Worm (Caenorhabditis elegans) whole organism, L1 larva: ENCODE results near the gene dsh-1.

ENCODE experiments used
- C04F5.9 ChIP-seq: sonication (generic microtip); optimal IDR thresholded peaks from 2 replicates; lab custom pipeline; 2016; ENCODE audit warnings: missing genetic modification characterization, missing compliant biosample characterization
- C34B4.2 ChIP-seq: sonication (generic microtip); optimal IDR thresholded peaks from 2 replicates; lab custom pipeline; 2017; ENCODE audit warnings: mild to moderate bottlenecking, missing genetic modification characterization, missing compliant biosample characterization
- Y116A8C.19 ChIP-seq: sonication (generic microtip); optimal IDR thresholded peaks from 2 replicates; lab custom pipeline; 2016; ENCODE audit warnings: missing compliant biosample characterization, missing genetic modification characterization, borderline replicate concordance
- alr-1 ChIP-seq: fragments of 200-800 bp; sonication (Bioruptor generic); optimal IDR thresholded peaks from 2 replicates; lab custom pipeline; 2018; ENCODE audit warnings: borderline replicate concordance, mild to moderate bottlenecking, missing genetic modification characterization, missing compliant biosample characterization
- ama-1 ChIP-seq: fragments of 150-350 bp; optimal IDR thresholded peaks from 2 replicates; lab custom pipeline; 2014
- blmp-1 ChIP-seq: fragments of 150-350 bp; optimal IDR thresholded peaks from 2 replicates; lab custom pipeline; 2014; ENCODE audit warnings: missing biosample characterization, missing genetic modification characterization
- ceh-82 ChIP-seq, 3 experiments: fragments of 150-350 bp in 1 of 3; sonication (generic microtip) in 2 of 3; optimal IDR thresholded peaks; 2 replicates each; lab custom pipeline; 2014 to 2017; ENCODE audit warnings: missing biosample characterization in 3 of 3, missing genetic modification characterization in 3 of 3
- ceh-88 ChIP-seq: fragments of 200-800 bp; sonication (Bioruptor generic); IDR thresholded peaks from 2 replicates; pipeline ENCODE4 v1.3.6; 2022; ENCODE audit warnings: missing genetic modification characterization, missing compliant biosample characterization
- ceh-90 ChIP-seq: sonication (generic microtip); optimal IDR thresholded peaks from 2 replicates; lab custom pipeline; 2016; ENCODE audit warnings: missing genetic modification characterization, missing compliant biosample characterization
- ces-1 ChIP-seq: fragments of 150-350 bp; optimal IDR thresholded peaks from 2 replicates; lab custom pipeline; 2014; ENCODE audit warnings: missing biosample characterization, missing genetic modification reagents, missing genetic modification characterization
- dpl-1 ChIP-seq, 3 experiments: fragments of 150-350 bp in 2 of 3; sonication (generic microtip) in 1 of 3; optimal IDR thresholded peaks; 2 replicates each; lab custom pipeline; 2014 to 2017; ENCODE audit warnings: missing biosample characterization in 3 of 3, missing genetic modification characterization in 3 of 3, missing genetic modification reagents in 3 of 3
- dsc-1 ChIP-seq: sonication (generic microtip); optimal IDR thresholded peaks from 2 replicates; lab custom pipeline; 2016; ENCODE audit warnings: mild to moderate bottlenecking, missing genetic modification characterization, missing compliant biosample characterization
- efl-1 ChIP-seq, 4 experiments: fragments of 150-350 bp; optimal IDR thresholded peaks in 3 of 4; peaks in 1 of 4; 1 replicate in 1 of 4; 2 replicates in 3 of 4; lab custom pipeline; 2014; ENCODE audit warnings: missing biosample characterization in 2 of 4, missing genetic modification characterization in 2 of 4, missing genetic modification reagents in 2 of 4
- efl-3 ChIP-seq: fragments of 200-800 bp; sonication (Bioruptor generic); optimal IDR thresholded peaks from 2 replicates; lab custom pipeline; 2018; ENCODE audit warnings: mild to moderate bottlenecking, missing genetic modification characterization, missing compliant biosample characterization
- egl-13 ChIP-seq: sonication (generic microtip); optimal IDR thresholded peaks from 2 replicates; lab custom pipeline; 2016; ENCODE audit warnings: missing genotype, missing genetic modification reagents, missing genetic modification characterization, missing compliant biosample characterization
- egl-27 ChIP-seq, 2 experiments: fragments of 150-350 bp in 1 of 2; sonication (generic microtip); optimal IDR thresholded peaks; 3 replicates each; lab custom pipeline; 2017 to 2018; ENCODE audit warnings: missing biosample characterization in 2 of 2, missing genetic modification characterization in 2 of 2, missing genetic modification reagents in 2 of 2
- ets-5 ChIP-seq: fragments of 200-800 bp; sonication (Bioruptor generic); IDR thresholded peaks from 2 replicates; pipeline ENCODE4 v1.3.6; 2022; ENCODE audit warnings: missing genetic modification characterization, missing compliant biosample characterization
- fkh-10 ChIP-seq: sonication (generic microtip); optimal IDR thresholded peaks from 2 replicates; lab custom pipeline; 2017; ENCODE audit warnings: missing biosample characterization, missing genetic modification reagents, missing genetic modification characterization
- fkh-4 ChIP-seq: sonication (generic microtip); optimal IDR thresholded peaks from 2 replicates; lab custom pipeline; 2016; ENCODE audit warnings: missing compliant biosample characterization, missing genetic modification characterization, borderline replicate concordance
- fos-1 ChIP-seq: fragments of 150-350 bp; optimal IDR thresholded peaks from 2 replicates; lab custom pipeline; 2014; ENCODE audit warnings: missing biosample characterization, missing genetic modification characterization
- grh-1 ChIP-seq: fragments of 200-800 bp; sonication (Bioruptor generic); IDR thresholded peaks from 2 replicates; pipeline ENCODE4 v1.3.6; 2022; ENCODE audit warnings: missing genetic modification reagents, missing genetic modification characterization, missing compliant biosample characterization
- hlh-17 ChIP-seq: fragments of 200-800 bp; sonication (Bioruptor generic); optimal IDR thresholded peaks from 2 replicates; lab custom pipeline; 2018; ENCODE audit warnings: missing genetic modification characterization, mild to moderate bottlenecking, missing compliant biosample characterization, moderate library complexity, borderline replicate concordance
- hlh-4 ChIP-seq: sonication (generic microtip); optimal IDR thresholded peaks from 2 replicates; lab custom pipeline; 2016; ENCODE audit warnings: mild to moderate bottlenecking, missing genetic modification characterization, missing compliant biosample characterization
- hpl-2 ChIP-seq: fragments of 150-350 bp; optimal IDR thresholded peaks from 2 replicates; lab custom pipeline; 2014; ENCODE audit warnings: missing biosample characterization, missing genetic modification reagents, missing genetic modification characterization
- irx-1 ChIP-seq: sonication (generic microtip); optimal IDR thresholded peaks from 2 replicates; lab custom pipeline; 2016; ENCODE audit warnings: missing genetic modification characterization, missing compliant biosample characterization
- isw-1 ChIP-seq: fragments of 200-800 bp; sonication (Bioruptor generic); IDR thresholded peaks from 2 replicates; pipeline ENCODE4 v1.3.6; 2022; ENCODE audit warnings: missing genetic modification characterization, missing compliant biosample characterization
- lin-13 ChIP-seq: fragments of 150-350 bp; optimal IDR thresholded peaks from 2 replicates; lab custom pipeline; 2014; ENCODE audit warnings: missing biosample characterization, missing genetic modification reagents, missing genetic modification characterization
- lin-15B ChIP-seq: fragments of 150-350 bp; sonication (generic microtip); optimal IDR thresholded peaks from 3 replicates; lab custom pipeline; 2014; ENCODE audit warnings: missing biosample characterization, missing genetic modification characterization
- lin-35 ChIP-seq, 2 experiments: fragments of 150-350 bp; optimal IDR thresholded peaks; 2 replicates each; lab custom pipeline; 2014; ENCODE audit warnings: missing biosample characterization in 2 of 2, missing genetic modification characterization in 2 of 2, missing genetic modification reagents in 2 of 2
- lsy-2 ChIP-seq, 2 experiments: fragments of 150-350 bp; optimal IDR thresholded peaks; 2 replicates each; lab custom pipeline; 2014; ENCODE audit warnings: missing biosample characterization in 2 of 2, missing genetic modification characterization in 2 of 2
- mef-2 ChIP-seq: fragments of 150-350 bp; optimal IDR thresholded peaks from 2 replicates; lab custom pipeline; 2014; ENCODE audit warnings: missing biosample characterization, missing genetic modification characterization
- mep-1 ChIP-seq: fragments of 150-350 bp; optimal IDR thresholded peaks from 2 replicates; lab custom pipeline; 2014; ENCODE audit warnings: missing biosample characterization, missing genetic modification characterization
- nhr-19 ChIP-seq: fragments of 200-800 bp; sonication (Bioruptor generic); conservative IDR thresholded peaks from 2 replicates; pipeline ENCODE4 v1.3.6; 2022; ENCODE audit warnings: missing genetic modification characterization, missing compliant biosample characterization
- nhr-237 ChIP-seq: fragments of 150-350 bp; optimal IDR thresholded peaks from 2 replicates; lab custom pipeline; 2014; ENCODE audit warnings: missing biosample characterization, missing genetic modification characterization
- nhr-77 ChIP-seq: fragments of 150-350 bp; optimal IDR thresholded peaks from 2 replicates; lab custom pipeline; 2014; ENCODE audit warnings: missing biosample characterization, missing genetic modification characterization
- nhr-84 ChIP-seq: sonication (generic microtip); optimal IDR thresholded peaks from 2 replicates; lab custom pipeline; 2017; ENCODE audit warnings: missing biosample characterization, missing genetic modification characterization
- nhr-85 ChIP-seq: sonication (generic microtip); peaks from one replicate; lab custom pipeline; 2016; ENCODE audit warnings: missing genetic modification characterization, inconsistent platforms, missing compliant biosample characterization
- nhr-90 ChIP-seq: sonication (generic microtip); optimal IDR thresholded peaks from 2 replicates; lab custom pipeline; 2016; ENCODE audit warnings: mild to moderate bottlenecking, missing genetic modification characterization, missing compliant biosample characterization; ENCODE audit not compliant: poor library complexity
- pag-3 ChIP-seq: sonication (generic microtip); optimal IDR thresholded peaks from 2 replicates; lab custom pipeline; 2017; ENCODE audit warnings: missing genetic modification characterization, mild to moderate bottlenecking, missing compliant biosample characterization, antibody characterized with exemption, borderline replicate concordance; ENCODE audit not compliant: insufficient read depth
- rnt-1 ChIP-seq: sonication (generic microtip); optimal IDR thresholded peaks from 2 replicates; lab custom pipeline; 2016; ENCODE audit warnings: mild to moderate bottlenecking, missing genetic modification characterization, moderate library complexity, missing compliant biosample characterization
- skn-1 ChIP-seq: fragments of 150-350 bp; optimal IDR thresholded peaks from 2 replicates; lab custom pipeline; 2014; ENCODE audit warnings: missing biosample characterization, missing genetic modification characterization
- snu-23 ChIP-seq: sonication (generic microtip); optimal IDR thresholded peaks from 2 replicates; lab custom pipeline; 2016; ENCODE audit warnings: missing genetic modification characterization, missing compliant biosample characterization
- sox-4 ChIP-seq: sonication (generic microtip); optimal IDR thresholded peaks from 2 replicates; lab custom pipeline; 2016; ENCODE audit warnings: missing genetic modification characterization, missing compliant biosample characterization
- sptf-1 ChIP-seq: fragments of 150-350 bp; optimal IDR thresholded peaks from 2 replicates; lab custom pipeline; 2014; ENCODE audit warnings: missing biosample characterization, missing genetic modification characterization
- sup-37 ChIP-seq: fragments of 200-800 bp; sonication (Bioruptor generic); optimal IDR thresholded peaks from 2 replicates; lab custom pipeline; 2018; ENCODE audit warnings: mild to moderate bottlenecking, missing genetic modification characterization, missing compliant biosample characterization
- swsn-7 ChIP-seq: sonication (generic microtip); optimal IDR thresholded peaks from 2 replicates; lab custom pipeline; 2016; ENCODE audit warnings: missing genetic modification characterization, missing compliant biosample characterization
- unc-130 ChIP-seq: fragments of 150-350 bp; optimal IDR thresholded peaks from 2 replicates; lab custom pipeline; 2017; ENCODE audit warnings: missing biosample characterization, missing genetic modification characterization, inconsistent platforms
- unc-30 ChIP-seq: sonication (generic microtip); optimal IDR thresholded peaks from 2 replicates; lab custom pipeline; 2017; ENCODE audit warnings: missing biosample characterization, missing genetic modification characterization
- unc-86 ChIP-seq: sonication (generic microtip); optimal IDR thresholded peaks from 2 replicates; lab custom pipeline; 2016; ENCODE audit warnings: missing genetic modification characterization, missing compliant biosample characterization
- xbp-1 ChIP-seq: sonication (generic microtip); optimal IDR thresholded peaks from 2 replicates; lab custom pipeline; 2016; ENCODE audit warnings: missing genetic modification characterization, missing compliant biosample characterization
- zag-1 ChIP-seq: fragments of 150-350 bp; optimal IDR thresholded peaks from 2 replicates; lab custom pipeline; 2014; ENCODE audit warnings: missing biosample characterization, missing genetic modification characterization
- zip-4 ChIP-seq: fragments of 200-800 bp; sonication (Bioruptor generic); optimal IDR thresholded peaks from 2 replicates; lab custom pipeline; 2018; ENCODE audit warnings: mild to moderate bottlenecking, missing genetic modification characterization, moderate library complexity, missing compliant biosample characterization
- ztf-4 ChIP-seq: fragments of 150-350 bp; optimal IDR thresholded peaks from 2 replicates; lab custom pipeline; 2014; ENCODE audit warnings: missing biosample characterization, missing genetic modification characterization

Gene dsh-1

DNA sequence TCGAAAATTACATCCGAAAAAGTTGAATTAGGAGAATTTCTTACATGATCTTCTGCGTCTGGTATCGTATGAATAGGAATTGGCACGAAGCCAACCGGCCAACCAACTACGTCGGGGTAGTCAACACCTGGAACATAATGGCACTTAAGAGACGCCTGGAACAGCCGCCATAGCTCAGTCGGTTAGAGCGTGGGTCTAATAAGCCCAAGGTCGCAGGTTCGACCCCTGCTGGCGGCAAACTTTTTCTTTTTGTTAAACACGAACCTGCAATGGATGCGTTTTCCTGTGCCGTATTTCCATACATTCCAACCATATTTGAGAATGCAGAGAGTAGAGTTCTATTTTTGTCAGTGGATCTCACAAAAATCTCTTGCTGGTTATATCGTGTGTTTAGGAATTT is 12.5 kb upstream of the dsh-1 start (continued):
- TF ChIP-seq efl-3: no peak
- TF ChIP-seq lin-15B (tag; lab: Kevin White, UChicago): no peak
- no peak for TF ChIP-seq ztf-4 (tag; lab: Kevin White, UChicago)
- TF ChIP-seq lin-35 (GFP tag; optimal IDR thresholded peaks at IDR 0.05; lab: Kevin White, UChicago): peak in 1 of 2 experiments; percentile 61
- no peak for TF ChIP-seq ceh-82 (tag; optimal IDR thresholded peaks at IDR 0.05; lab: Kevin White, UChicago)
- TF ChIP-seq hpl-2 (GFP tag; lab: Kevin White, UChicago): no peak
- peak; percentile 21 for TF ChIP-seq nhr-90
- no peak for TF ChIP-seq blmp-1
- no peak for TF ChIP-seq fkh-4
- TF ChIP-seq dsc-1: no peak
- TF ChIP-seq unc-130 (tag; lab: Kevin White, UChicago): no peak
- TF ChIP-seq nhr-84 (tag; lab: Kevin White, UChicago): no peak
- TF ChIP-seq ceh-90 (tag; lab: Kevin White, UChicago): no peak
- TF ChIP-seq rnt-1 (tag; lab: Kevin White, UChicago): peak; percentile 43
- TF ChIP-seq pag-3 (tag; lab: Kevin White, UChicago): no peak
- no peak for TF ChIP-seq ces-1 (GFP tag; lab: Kevin White, UChicago)
- TF ChIP-seq mep-1 (tag; lab: Kevin White, UChicago): no peak
- no peak for TF ChIP-seq nhr-85 (tag; lab: Kevin White, UChicago)
- TF ChIP-seq lsy-2 (tag; optimal IDR thresholded peaks at IDR 0.05; lab: Kevin White, UChicago): peak in 1 of 2 experiments; percentile 21
- no peak for TF ChIP-seq unc-30 (tag; lab: Kevin White, UChicago)
- no peak for TF ChIP-seq egl-13 (tag; lab: Kevin White, UChicago)
- TF ChIP-seq ceh-88 (GFP tag; lab: Robert Waterston, UW): no peak
- no peak for TF ChIP-seq zip-4 (GFP tag; lab: Kevin White, UChicago)
- TF ChIP-seq nhr-237: no peak
- TF ChIP-seq fkh-10: no peak
- TF ChIP-seq egl-27 (tag; optimal IDR thresholded peaks at IDR 0.05; lab: Kevin White, UChicago): no peak
- TF ChIP-seq snu-23 (GFP tag; lab: Kevin White, UChicago): peak; percentile 45
- TF ChIP-seq alr-1: no peak
- TF ChIP-seq swsn-7 (tag; lab: Kevin White, UChicago): peak; percentile 20
- TF ChIP-seq lin-13: no peak
- TF ChIP-seq efl-1 (optimal IDR thresholded peaks at IDR 0.05; lab: Kevin White, UChicago): peak in 1 of 2 experiments; percentile 24
- TF ChIP-seq efl-1 (GFP tag; optimal IDR thresholded peaks at IDR 0.05 in 1 of 2; lab: Kevin White, UChicago): peak; percentile 6 to 92
- TF ChIP-seq Y116A8C.19 (tag; lab: Kevin White, UChicago): no peak
- TF ChIP-seq grh-1 (GFP tag; lab: Robert Waterston, UW): no peak
- peak in 1 of 3 experiments; percentile 18 for TF ChIP-seq dpl-1 (GFP tag; optimal IDR thresholded peaks at IDR 0.05; lab: Kevin White, UChicago)
- no peak for TF ChIP-seq fos-1 (tag; lab: Kevin White, UChicago)
- TF ChIP-seq nhr-19 (GFP tag; lab: Robert Waterston, UW): peak; percentile 44
- no peak for TF ChIP-seq xbp-1 (tag; lab: Kevin White, UChicago)
- no peak for TF ChIP-seq ama-1 (lab: Kevin White, UChicago)
- no peak for TF ChIP-seq sup-37 (GFP tag; lab: Kevin White, UChicago)
- peak; percentile 13 for TF ChIP-seq skn-1 (tag; lab: Kevin White, UChicago)
- no peak for TF ChIP-seq irx-1 (tag; lab: Kevin White, UChicago)
- TF ChIP-seq unc-86 (tag; lab: Kevin White, UChicago): no peak
- TF ChIP-seq nhr-77 (tag; lab: Kevin White, UChicago): no peak
- no peak for TF ChIP-seq hlh-17 (GFP tag; lab: Kevin White, UChicago)
- TF ChIP-seq C34B4.2 (tag; lab: Kevin White, UChicago): no peak
- no peak for TF ChIP-seq C04F5.9 (tag; lab: Kevin White, UChicago)
- TF ChIP-seq sptf-1 (tag; lab: Kevin White, UChicago): no peak
- TF ChIP-seq hlh-4: no peak
- TF ChIP-seq isw-1 (GFP tag; lab: Robert Waterston, UW): no peak
- TF ChIP-seq mef-2 (tag; lab: Kevin White, UChicago): no peak
- no peak for TF ChIP-seq zag-1 (tag; lab: Kevin White, UChicago)
- TF ChIP-seq sox-4: no peak
- no peak for TF ChIP-seq ets-5 (GFP tag; lab: Robert Waterston, UW)
